Worm (Caenorhabditis elegans) whole organism, young adult: Measurements from ENCODE around the gene daf-42.

ENCODE experiments used
- C17E4.6 ChIP-seq: fragments of 200-800 bp; sonication (Bioruptor generic); IDR thresholded peaks from 2 replicates; pipeline ENCODE4 v1.3.6; 2022; ENCODE audit warnings: missing genetic modification reagents, missing genetic modification characterization, missing compliant biosample characterization
- K12H6.12 ChIP-seq: fragments of 200-800 bp; sonication (Bioruptor generic); optimal IDR thresholded peaks from 2 replicates; lab custom pipeline; 2018; ENCODE audit warnings: mild to moderate bottlenecking, missing genetic modification characterization, missing compliant biosample characterization
- Y53G8AR.9 ChIP-seq: fragments of 200-800 bp; sonication (Bioruptor generic); conservative IDR thresholded peaks from 2 replicates; pipeline ENCODE4 v1.3.6; 2022; ENCODE audit warnings: missing genetic modification reagents, missing genetic modification characterization, missing compliant biosample characterization
- ccch-3 ChIP-seq: fragments of 200-800 bp; sonication (Bioruptor generic); optimal IDR thresholded peaks from 2 replicates; lab custom pipeline; 2018; ENCODE audit warnings: mild to moderate bottlenecking, missing genetic modification characterization, missing compliant biosample characterization
- die-1 ChIP-seq: sonication (generic microtip); optimal IDR thresholded peaks from 2 replicates; lab custom pipeline; 2016; ENCODE audit warnings: missing genotype, mild to moderate bottlenecking, missing genetic modification characterization, missing compliant biosample characterization
- dpl-1 ChIP-seq: fragments of 150-350 bp; optimal IDR thresholded peaks from 2 replicates; lab custom pipeline; 2014; ENCODE audit warnings: missing biosample characterization, missing genetic modification reagents, missing genetic modification characterization
- gei-17 ChIP-seq: fragments of 200-800 bp; sonication (Bioruptor generic); optimal IDR thresholded peaks from 2 replicates; lab custom pipeline; 2018; ENCODE audit warnings: mild to moderate bottlenecking, missing genetic modification characterization, missing compliant biosample characterization
- hlh-12 ChIP-seq: sonication (generic microtip); optimal IDR thresholded peaks from 2 replicates; lab custom pipeline; 2016; ENCODE audit warnings: missing genetic modification characterization, missing compliant biosample characterization
- madf-8 ChIP-seq: fragments of 200-800 bp; sonication (Bioruptor generic); conservative IDR thresholded peaks from 2 replicates; pipeline ENCODE4 v1.3.6; 2022; ENCODE audit warnings: missing genetic modification reagents, missing genetic modification characterization, missing compliant biosample characterization
- mxl-1 ChIP-seq: sonication (generic microtip); optimal IDR thresholded peaks from 2 replicates; lab custom pipeline; 2016; ENCODE audit warnings: missing genetic modification characterization, missing compliant biosample characterization
- sdz-38 ChIP-seq: sonication (generic microtip); optimal IDR thresholded peaks from 2 replicates; lab custom pipeline; 2016; ENCODE audit warnings: missing genotype, missing genetic modification characterization, missing compliant biosample characterization
- snpc-4 ChIP-seq, 5 experiments: fragments of 150-350 bp in 1 of 5; sonication (generic microtip) in 4 of 5; optimal IDR thresholded peaks; 2 replicates each; lab custom pipeline; 2014 to 2018; ENCODE audit warnings: missing genetic modification characterization in 5 of 5, missing biosample characterization in 3 of 5, antibody characterized with exemption in 2 of 5, mild to moderate bottlenecking in 2 of 5, missing compliant biosample characterization in 2 of 5, missing genotype in 2 of 5, moderate library complexity in 2 of 5, missing genetic modification reagents in 1 of 5
- tbp1 ChIP-seq: fragments of 200-800 bp; sonication (Bioruptor generic); optimal IDR thresholded peaks from 2 replicates; lab custom pipeline; 2018; ENCODE audit warnings: mild to moderate bottlenecking, missing genetic modification characterization, missing compliant biosample characterization
- ztf-6 ChIP-seq: fragments of 200-800 bp; sonication (Bioruptor generic); IDR thresholded peaks from 2 replicates; pipeline ENCODE4 v1.3.6; 2022; ENCODE audit warnings: missing genetic modification reagents, missing genetic modification characterization, missing compliant biosample characterization

DNA sequence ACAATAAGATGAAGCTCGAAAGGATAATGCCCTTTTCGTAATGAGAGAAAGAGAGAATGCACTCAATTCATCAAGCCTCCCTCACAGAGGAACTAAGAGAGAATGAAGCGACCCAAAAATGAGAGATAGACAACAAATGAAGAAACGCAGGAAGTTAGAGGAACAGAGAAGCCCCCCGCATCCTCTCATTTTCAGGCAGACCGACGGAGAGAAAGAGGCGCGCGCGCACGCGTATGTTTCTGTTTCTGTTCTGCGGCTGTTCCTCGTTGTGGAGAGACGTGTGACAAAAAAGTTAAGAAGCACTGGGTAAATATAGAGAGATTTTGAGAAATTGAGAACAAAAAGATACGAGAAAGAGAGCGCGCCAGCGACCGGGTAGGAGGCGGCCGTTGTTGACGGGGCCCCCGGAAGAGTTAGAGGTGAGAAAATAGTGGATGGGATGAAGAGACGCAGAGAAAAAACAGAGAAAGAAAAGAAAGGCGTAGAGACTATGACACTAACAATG is 26.7 kb downstream of the daf-42 start:
- TF ChIP-seq hlh-12 (no peak), sdz-38 (tag; lab: Kevin White, UChicago) (no peak), madf-8 (GFP tag; lab: Robert Waterston, UW) (no peak), dpl-1 (no peak), tbp1 (GFP tag; lab: Kevin White, UChicago) (peak; percentile 50), K12H6.12 (tag; lab: Kevin White, UChicago) (peak; percentile 92), ccch-3 (GFP tag; lab: Kevin White, UChicago) (no peak), gei-17 (GFP tag; lab: Kevin White, UChicago) (peak; percentile 52), Y53G8AR.9 (no peak), C17E4.6 (no peak), snpc-4 (GFP tag; optimal IDR thresholded peaks at IDR 0.05; lab: Kevin White, UChicago) (peak; percentile 5), snpc-4 (tag; optimal IDR thresholded peaks at IDR 0.05; lab: Kevin White, UChicago) (peak in 3 of 4 experiments; percentile 44 to 77 (median 66)), ztf-6 (GFP tag; lab: Robert Waterston, UW) (no peak), die-1 (tag; lab: Kevin White, UChicago) (no peak), mxl-1 (tag; lab: Kevin White, UChicago) (no peak)
